Worm (Caenorhabditis elegans): ENCODE data around the gene srsy-1.

The srsy-1 gene

DNA sequence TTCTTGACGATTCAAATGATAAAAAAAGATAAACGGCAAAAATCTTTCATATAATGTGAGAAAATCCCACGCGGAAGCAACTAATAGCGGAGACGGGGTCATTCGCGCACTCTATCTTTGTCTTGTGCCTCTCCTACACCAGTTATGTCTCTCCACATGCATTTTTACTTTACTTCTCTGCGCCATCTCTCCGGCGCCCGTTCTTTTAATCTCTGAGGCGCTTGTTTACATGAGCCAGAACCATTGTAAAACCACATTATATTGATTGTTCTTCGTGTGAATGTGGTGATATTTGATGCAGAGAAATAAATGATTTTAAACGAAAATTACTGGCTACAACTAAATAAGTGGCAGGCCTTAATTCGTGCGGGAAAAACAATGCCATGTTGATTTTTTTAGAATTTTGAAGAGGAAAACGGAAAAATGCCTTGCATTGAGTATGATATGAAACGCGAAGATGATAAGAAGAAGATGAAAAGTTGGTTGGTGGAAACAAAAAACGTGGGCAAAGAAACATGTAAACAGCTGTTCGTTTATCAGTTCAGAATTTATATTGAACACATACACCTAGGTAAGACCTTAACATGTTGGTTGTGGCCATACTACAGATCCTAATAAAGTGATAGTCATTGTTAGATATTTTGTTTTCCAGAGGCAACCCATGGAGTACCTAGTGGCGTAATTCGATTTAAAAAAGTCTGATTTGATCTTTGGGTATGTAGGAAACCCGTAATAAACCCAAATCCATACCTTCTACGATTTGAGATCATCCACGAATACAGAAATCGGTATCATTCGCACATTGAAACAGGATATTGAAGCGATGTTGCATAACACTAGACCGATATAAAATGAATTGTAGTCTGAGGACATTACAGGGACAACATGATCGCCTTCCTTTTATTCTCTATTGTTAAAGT, 23.2 kb upstream of the srsy-1 start, which contains the start of gene C04G6.2:
TSS of gene C04G6.2 (plus strand) at position 870 of the 920 bp plus-strand sequence.
- no peak for TF ChIP-seq ceh-16 (tag; optimal IDR thresholded peaks at IDR 0.05)
- peak; percentile 84 for TF ChIP-seq F13H6.1 (tag; optimal IDR thresholded peaks at IDR 0.05)
- TF ChIP-seq sem-4 (tag; optimal IDR thresholded peaks at IDR 0.05), result no peak
- TF ChIP-seq sma-3 (GFP tag; optimal IDR thresholded peaks at IDR 0.05), result peak; percentile 32
- no peak for TF ChIP-seq peb-1 (tag; optimal IDR thresholded peaks at IDR 0.05)
- no peak for TF ChIP-seq nhr-25 (tag; optimal IDR thresholded peaks at IDR 0.05)
- TF ChIP-seq C34F6.9 (tag; optimal IDR thresholded peaks at IDR 0.05), result peak; percentile 75
- TF ChIP-seq blmp-1 (tag; optimal IDR thresholded peaks at IDR 0.05; ENCODE audit: insufficient read depth), result no peak
- no peak for TF ChIP-seq ZK546.5 (tag; optimal IDR thresholded peaks at IDR 0.05)
- TF ChIP-seq sma-9 (GFP tag; optimal IDR thresholded peaks at IDR 0.05), result peak; percentile 69
- TF ChIP-seq sma-9 (tag; optimal IDR thresholded peaks at IDR 0.05), result no peak
- TF ChIP-seq fos-1 (tag; optimal IDR thresholded peaks at IDR 0.05), result peak; percentile 19
- TF ChIP-seq unc-55 (GFP tag; optimal IDR thresholded peaks at IDR 0.05), result peak; percentile 51
- TF ChIP-seq aly-2 (tag; optimal IDR thresholded peaks at IDR 0.05), result no peak
- peak; percentile 36 for TF ChIP-seq gmeb-1 (tag; optimal IDR thresholded peaks at IDR 0.05)
- TF ChIP-seq unc-39 (tag; optimal IDR thresholded peaks at IDR 0.05), result no peak
- no peak for TF ChIP-seq lin-11 (tag; optimal IDR thresholded peaks at IDR 0.05)
- no peak for TF ChIP-seq mbf-1 (tag; optimal IDR thresholded peaks at IDR 0.05)
- peak; percentile 62 for TF ChIP-seq crh-2 (tag; optimal IDR thresholded peaks at IDR 0.05)
- peak in 1 of 2 experiments; percentile 71 for TF ChIP-seq lsy-2 (tag; optimal IDR thresholded peaks at IDR 0.05)
- peak; percentile 5 for TF ChIP-seq snpc-4 (tag; optimal IDR thresholded peaks at IDR 0.05)
- no peak for TF ChIP-seq alr-1 (tag; optimal IDR thresholded peaks at IDR 0.05)
- TF ChIP-seq nhr-21 (tag; optimal IDR thresholded peaks at IDR 0.05), result no peak
- TF ChIP-seq egl-27 (tag; optimal IDR thresholded peaks at IDR 0.05), result peak; percentile 22
- no peak for TF ChIP-seq lin-39 (tag; optimal IDR thresholded peaks at IDR 0.05)
- peak in 1 of 2 experiments; percentile 36 for TF ChIP-seq mdl-1 (tag; optimal IDR thresholded peaks at IDR 0.05)
- no peak for TF ChIP-seq ceh-82 (tag; optimal IDR thresholded peaks at IDR 0.05)
- TF ChIP-seq ztf-4 (tag; optimal IDR thresholded peaks at IDR 0.05), result peak; percentile 11
- peak; percentile 18 for TF ChIP-seq nhr-6 (tag; optimal IDR thresholded peaks at IDR 0.05)
- no peak for TF ChIP-seq nhr-237 (tag; optimal IDR thresholded peaks at IDR 0.05)
- peak; percentile 31 for TF ChIP-seq lin-13 (GFP tag; optimal IDR thresholded peaks at IDR 0.05)
- peak; percentile 37 for TF ChIP-seq ama-1 (optimal IDR thresholded peaks at IDR 0.05)
- TF ChIP-seq ztf-11 (tag; optimal IDR thresholded peaks at IDR 0.05), result no peak
- peak; percentile 55 for TF ChIP-seq nhr-129 (tag; optimal IDR thresholded peaks at IDR 0.05)
- TF ChIP-seq ztf-1 (GFP tag; conservative IDR thresholded peaks at IDR 0.05), result no peak
- TF ChIP-seq unc-62 (GFP tag; optimal IDR thresholded peaks at IDR 0.05), result no peak

DNA sequence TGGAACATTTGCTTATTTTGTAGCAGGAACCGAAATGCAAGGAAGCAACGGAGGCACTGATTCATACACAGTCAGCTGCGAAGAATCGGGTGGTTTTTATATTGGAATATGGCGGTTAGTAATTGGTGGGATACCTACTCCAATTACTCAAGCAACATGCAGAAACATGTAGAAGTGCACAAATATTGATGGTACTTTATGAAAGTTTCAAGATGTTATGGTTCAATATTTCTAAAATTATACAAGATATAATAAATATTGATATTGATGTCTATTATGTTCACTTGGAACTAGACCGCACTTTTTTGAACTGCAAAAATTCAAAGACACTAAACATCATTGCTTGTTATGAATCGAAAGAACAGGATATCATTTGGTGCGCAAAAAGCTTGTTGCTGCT, 21.9 kb upstream of the srsy-1 start, which contains the start of gene C04G6.13:
TSS of gene C04G6.13 (plus strand) at position 301 of the 400 bp plus-strand sequence.
- TF ChIP-seq mdl-1 (tag; optimal IDR thresholded peaks at IDR 0.05), result no peak
- no peak for TF ChIP-seq ztf-4 (tag; optimal IDR thresholded peaks at IDR 0.05)

DNA sequence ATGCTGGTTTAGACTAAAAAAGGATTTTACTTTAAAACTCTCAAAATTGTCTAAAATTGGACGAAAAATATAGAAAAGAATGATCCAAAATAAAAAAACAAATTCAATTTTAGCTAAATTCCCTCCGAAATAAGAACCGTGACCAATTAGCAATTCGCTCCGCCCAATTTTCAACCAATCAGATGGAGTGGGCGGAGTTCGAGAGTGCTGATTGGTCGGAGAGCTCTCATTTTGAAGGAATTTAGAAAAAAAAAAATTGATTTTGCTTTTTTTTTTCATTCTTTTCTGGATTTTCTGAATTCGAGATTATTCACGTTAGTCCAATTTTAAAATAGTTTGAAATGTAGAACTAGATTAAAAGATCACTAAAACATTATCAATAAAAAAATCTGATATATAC, 16.8 kb upstream of the srsy-1 start:
- TF ChIP-seq egl-27 (tag; optimal IDR thresholded peaks at IDR 0.05), result no peak
- no peak for TF ChIP-seq elt-1 (tag; optimal IDR thresholded peaks at IDR 0.05)
- TF ChIP-seq mab-5 (tag; optimal IDR thresholded peaks at IDR 0.05), result no peak
- no peak for TF ChIP-seq R02D3.7 (tag; optimal IDR thresholded peaks at IDR 0.05)
- TF ChIP-seq dmd-4 (tag; optimal IDR thresholded peaks at IDR 0.05), result no peak
- no peak for TF ChIP-seq mbf-1 (tag; optimal IDR thresholded peaks at IDR 0.05)
- TF ChIP-seq crh-2 (tag; optimal IDR thresholded peaks at IDR 0.05), result no peak
- TF ChIP-seq lin-39 (tag; optimal IDR thresholded peaks at IDR 0.05), result no peak
- no peak for TF ChIP-seq sem-4 (tag; optimal IDR thresholded peaks at IDR 0.05)
- no peak for TF ChIP-seq ama-1 (optimal IDR thresholded peaks at IDR 0.05)
- TF ChIP-seq ztf-11 (tag; optimal IDR thresholded peaks at IDR 0.05), result no peak
- no peak for TF ChIP-seq sma-3 (GFP tag; optimal IDR thresholded peaks at IDR 0.05)
- TF ChIP-seq fos-1 (tag; optimal IDR thresholded peaks at IDR 0.05), result no peak
- no peak for TF ChIP-seq ztf-4 (tag; optimal IDR thresholded peaks at IDR 0.05)
